3 fruit fly cellular contexts compared by ENCODE assay signal in genomic region chr3L:10365641-10366275, dm6.
A peak's percentile ranks its signal among the peaks of the same experiment; 100 is the strongest.
TF ChIP-seq lines count a peak whose summit lies in the region.

No protein-coding gene starts in this region.

- TF ChIP-seq CTCF in whole organism, embryonic (GFP tag; optimal IDR thresholded peaks at IDR 0.05; lab: Kevin White, UChicago): no peak

TF ChIP-seq in whole organism, adult, 20 proteins besides CTCF, POLR2A, EP300 and RAD21:
- TF ChIP-seq CG12768 (GFP tag; optimal IDR thresholded peaks at IDR 0.05; lab: Kevin White, UChicago): no peak
- no peak for TF ChIP-seq bab1 (GFP tag; optimal IDR thresholded peaks at IDR 0.05; lab: Kevin White, UChicago)
- TF ChIP-seq CG11617 (GFP tag; optimal IDR thresholded peaks at IDR 0.05; lab: Kevin White, UChicago): no peak
- TF ChIP-seq CG14711 (tag; optimal IDR thresholded peaks at IDR 0.05; lab: Kevin White, UChicago): no peak
- peak; percentile 14 for TF ChIP-seq kay (GFP tag; lab: Kevin White, UChicago; ENCODE audit: borderline replicate concordance)
TF ChIP-seq in whole organism, adult: peak in this region for 1.

TF ChIP-seq in whole organism, embryonic, 481 proteins besides CTCF, POLR2A, EP300 and RAD21 (continues in another document):
- no peak for TF ChIP-seq CG17385 (GFP tag; optimal IDR thresholded peaks at IDR 0.05; lab: Kevin White, UChicago)
- no peak for TF ChIP-seq dmrt11E (tag; optimal IDR thresholded peaks at IDR 0.05; lab: Kevin White, UChicago)
- no peak for TF ChIP-seq Lhr (GFP tag; optimal IDR thresholded peaks at IDR 0.05; lab: Kevin White, UChicago)
- TF ChIP-seq CG13424 (tag; optimal IDR thresholded peaks at IDR 0.05; lab: Kevin White, UChicago): no peak
- no peak for TF ChIP-seq mirr (GFP tag; optimal IDR thresholded peaks at IDR 0.05; lab: Kevin White, UChicago)
- TF ChIP-seq sob (GFP tag; IDR thresholded peaks at IDR 0.05; lab: Robert Waterston, UW): peak; percentile 17; the same call in 1 of the 2 replicates
- TF ChIP-seq sens (GFP tag; lab: Kevin White, UChicago): peak; percentile 55
- TF ChIP-seq CG7786 (GFP tag; optimal IDR thresholded peaks at IDR 0.05; lab: Kevin White, UChicago): no peak
- peak; percentile 18 for TF ChIP-seq Hey (tag; optimal IDR thresholded peaks at IDR 0.05; lab: Kevin White, UChicago)
- no peak for TF ChIP-seq CG10565 (GFP tag; optimal IDR thresholded peaks at IDR 0.05; lab: Kevin White, UChicago)
- no peak for TF ChIP-seq CG2712 (tag; optimal IDR thresholded peaks at IDR 0.05; lab: Kevin White, UChicago)
- TF ChIP-seq Rx (GFP tag; IDR thresholded peaks at IDR 0.05; lab: Robert Waterston, UW): no peak
- no peak for TF ChIP-seq disco-r (GFP tag; optimal IDR thresholded peaks at IDR 0.05; lab: Kevin White, UChicago)
- no peak for TF ChIP-seq scrt (GFP tag; optimal IDR thresholded peaks at IDR 0.05; lab: Kevin White, UChicago)
- no peak for TF ChIP-seq slp2 (GFP tag; optimal IDR thresholded peaks at IDR 0.05; lab: Kevin White, UChicago)
- no peak for TF ChIP-seq btn (GFP tag; optimal IDR thresholded peaks at IDR 0.05; lab: Kevin White, UChicago)
- TF ChIP-seq CG8290 (GFP tag; optimal IDR thresholded peaks at IDR 0.05; lab: Kevin White, UChicago): no peak
- TF ChIP-seq CG8290 (tag; optimal IDR thresholded peaks at IDR 0.05; lab: Kevin White, UChicago): no peak
- TF ChIP-seq Hr39 (optimal IDR thresholded peaks at IDR 0.05; lab: Kevin White, UChicago): no peak
- TF ChIP-seq CG18619 (GFP tag; optimal IDR thresholded peaks at IDR 0.05; lab: Kevin White, UChicago): no peak
- TF ChIP-seq CG1603 (tag; optimal IDR thresholded peaks at IDR 0.05; lab: Kevin White, UChicago): peak; percentile 1
- no peak for TF ChIP-seq sr (GFP tag; IDR thresholded peaks at IDR 0.05; lab: Robert Waterston, UW)
- TF ChIP-seq Dip3 (GFP tag; optimal IDR thresholded peaks at IDR 0.05; lab: Kevin White, UChicago): no peak
- TF ChIP-seq Hmx (GFP tag; optimal IDR thresholded peaks at IDR 0.05; lab: Kevin White, UChicago): no peak
- no peak for TF ChIP-seq da (GFP tag; optimal IDR thresholded peaks at IDR 0.05; lab: Kevin White, UChicago)
- TF ChIP-seq CG10321 (GFP tag; IDR thresholded peaks at IDR 0.05; lab: Robert Waterston, UW): peak; percentile 73
- TF ChIP-seq bsh (GFP tag; optimal IDR thresholded peaks at IDR 0.05; lab: Kevin White, UChicago): no peak
- no peak for TF ChIP-seq CG1602 (GFP tag; optimal IDR thresholded peaks at IDR 0.05; lab: Kevin White, UChicago)
- no peak for TF ChIP-seq CG11456 (GFP tag; IDR thresholded peaks at IDR 0.05; lab: Robert Waterston, UW)
- TF ChIP-seq Oli (tag; optimal IDR thresholded peaks at IDR 0.05; lab: Kevin White, UChicago): no peak
- no peak for TF ChIP-seq chif (GFP tag; optimal IDR thresholded peaks at IDR 0.05; lab: Kevin White, UChicago)
- no peak for TF ChIP-seq kah (GFP tag; optimal IDR thresholded peaks at IDR 0.05; lab: Kevin White, UChicago)
- no peak for TF ChIP-seq CG11696 (GFP tag; IDR thresholded peaks at IDR 0.05; lab: Robert Waterston, UW)
- no peak for TF ChIP-seq CG2120 (GFP tag; optimal IDR thresholded peaks at IDR 0.05; lab: Kevin White, UChicago)
- no peak for TF ChIP-seq Ets97D (GFP tag; optimal IDR thresholded peaks at IDR 0.05; lab: Kevin White, UChicago)
- TF ChIP-seq CG10462 (GFP tag; optimal IDR thresholded peaks at IDR 0.05; lab: Kevin White, UChicago): no peak
- TF ChIP-seq Sin3A (optimal IDR thresholded peaks at IDR 0.05; lab: Kevin White, UChicago): no peak
- TF ChIP-seq Rfx (GFP tag; IDR thresholded peaks at IDR 0.05; lab: Robert Waterston, UW): no peak
- peak; percentile 23 for TF ChIP-seq sd (tag; optimal IDR thresholded peaks at IDR 0.05; lab: Kevin White, UChicago)
- no peak for TF ChIP-seq Eip74EF (GFP tag; optimal IDR thresholded peaks at IDR 0.05; lab: Kevin White, UChicago)
- peak; percentile 12 for TF ChIP-seq sug (tag; optimal IDR thresholded peaks at IDR 0.05; lab: Kevin White, UChicago)
- 0 out of 4 replicates have a peak, but pooled peaks have one; percentile 75 for TF ChIP-seq chinmo (GFP tag; IDR thresholded peaks at IDR 0.05; lab: Robert Waterston, UW; ENCODE audit: partially characterized antibody)
- TF ChIP-seq Gug (GFP tag; IDR thresholded peaks at IDR 0.05; lab: Robert Waterston, UW): no peak
- peak; percentile 53 for TF ChIP-seq Med (GFP tag; lab: Kevin White, UChicago)
- TF ChIP-seq CG5953 (GFP tag; IDR thresholded peaks at IDR 0.05; lab: Robert Waterston, UW): no peak
- TF ChIP-seq E2f1 (GFP tag; IDR thresholded peaks at IDR 0.05; lab: Robert Waterston, UW): no peak

TF ChIP-seq in whole organism, prepupa, 60 proteins besides CTCF, POLR2A, EP300 and RAD21:
- TF ChIP-seq CG11762 (GFP tag; optimal IDR thresholded peaks at IDR 0.05; lab: Kevin White, UChicago; ENCODE audit: insufficient read depth): no peak
- TF ChIP-seq CG7368 (GFP tag; optimal IDR thresholded peaks at IDR 0.05; lab: Kevin White, UChicago): no peak
- TF ChIP-seq salr (GFP tag; optimal IDR thresholded peaks at IDR 0.05; lab: Kevin White, UChicago): no peak
- peak; percentile 35 for TF ChIP-seq Eip78C (GFP tag; lab: Kevin White, UChicago)
TF ChIP-seq in whole organism, prepupa: peak in this region for 1.
